Worm (Caenorhabditis elegans): ENCODE data around the gene sws-1.

The sws-1 gene

DNA sequence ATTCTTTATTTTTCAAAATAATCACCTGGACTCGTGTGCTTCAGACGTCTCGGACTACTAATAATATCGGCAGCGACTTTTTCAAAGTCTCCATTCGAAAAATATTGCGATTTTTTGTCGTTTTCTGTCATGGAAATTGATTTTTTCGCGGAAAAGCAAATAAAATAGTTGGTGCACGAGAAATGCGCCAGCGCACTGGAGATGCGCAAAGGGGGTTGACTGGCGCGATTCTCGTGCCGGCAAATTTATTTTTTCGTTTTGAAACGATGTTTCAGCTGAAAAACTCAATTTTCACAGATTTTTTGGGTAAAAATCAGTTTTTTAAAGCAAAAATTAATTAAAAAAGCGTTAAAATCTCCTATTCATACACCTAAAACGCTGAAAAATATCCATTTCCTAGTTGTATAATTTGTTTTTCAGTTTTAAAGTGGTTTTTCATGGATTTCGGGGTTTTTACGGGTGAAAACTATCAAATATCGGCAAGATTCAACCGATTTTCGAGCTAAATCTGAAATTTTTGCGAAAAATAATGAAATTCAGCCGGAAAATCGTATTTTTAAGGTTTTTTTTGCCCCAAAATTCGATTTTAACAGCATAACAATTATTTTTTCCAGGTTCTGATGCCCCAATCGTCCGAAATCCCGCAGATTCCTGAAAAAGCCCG lies 9.1 kb upstream of the sws-1 start, which contains the start of the genes reps-1 and Y39B6A.37 (continued):
- peak; percentile 60 for TF ChIP-seq dmd-6 (GFP tag; IDR thresholded peaks at IDR 0.05)
- TF ChIP-seq sdz-12 (GFP tag; optimal IDR thresholded peaks at IDR 0.05) = no peak
- no peak for TF ChIP-seq Y105C5A.15 (GFP tag; IDR thresholded peaks at IDR 0.05)
- no peak for TF ChIP-seq set-16 (GFP tag; IDR thresholded peaks at IDR 0.05)
- TF ChIP-seq egl-27 (tag; optimal IDR thresholded peaks at IDR 0.05) = no peak
- TF ChIP-seq ztf-7 (tag; optimal IDR thresholded peaks at IDR 0.05) = no peak
- no peak for TF ChIP-seq ces-1 (GFP tag; optimal IDR thresholded peaks at IDR 0.05)
- TF ChIP-seq mdl-1 (tag; optimal IDR thresholded peaks at IDR 0.05) = no peak
- peak; percentile 36 for TF ChIP-seq F37D6.2 (tag; optimal IDR thresholded peaks at IDR 0.05)
- no peak for TF ChIP-seq php-3 (GFP tag; IDR thresholded peaks at IDR 0.05)
- no peak for TF ChIP-seq nhr-76 (tag; optimal IDR thresholded peaks at IDR 0.05)
- TF ChIP-seq duxl-1 (tag; optimal IDR thresholded peaks at IDR 0.05; ENCODE audit: poor library complexity) = peak; percentile 80
- peak; percentile 75 for TF ChIP-seq T26A8.4 (GFP tag; IDR thresholded peaks at IDR 0.05)
- no peak for TF ChIP-seq zfp-2 (tag; optimal IDR thresholded peaks at IDR 0.05)
- no peak for TF ChIP-seq ceh-82 (tag; optimal IDR thresholded peaks at IDR 0.05)
- no peak for TF ChIP-seq unc-39 (tag; optimal IDR thresholded peaks at IDR 0.05)
- TF ChIP-seq mes-2 (tag; optimal IDR thresholded peaks at IDR 0.05; ENCODE audit: poor library complexity, severe bottlenecking) = peak; percentile 84
- peak; percentile 84 for TF ChIP-seq lin-38 (GFP tag; IDR thresholded peaks at IDR 0.05)
- TF ChIP-seq arid-1 (GFP tag; conservative IDR thresholded peaks at IDR 0.05) = 0 out of 2 replicates have a peak, but pooled peaks have one; percentile 16
- TF ChIP-seq mdt-29 (GFP tag; IDR thresholded peaks at IDR 0.05) = no peak
- TF ChIP-seq ama-1 (optimal IDR thresholded peaks at IDR 0.05) = no peak
- peak; percentile 46; the same call in 1 of the 2 replicates for TF ChIP-seq hmg-1.1 (GFP tag; IDR thresholded peaks at IDR 0.05)
- TF ChIP-seq nhr-111 (GFP tag; optimal IDR thresholded peaks at IDR 0.05) = no peak
- peak; percentile 49 for TF ChIP-seq F49E8.2 (tag; optimal IDR thresholded peaks at IDR 0.05; ENCODE audit: borderline replicate concordance)
- TF ChIP-seq daf-19 (GFP tag; conservative IDR thresholded peaks at IDR 0.05) = no peak
- peak; percentile 12 for TF ChIP-seq spr-1 (tag; optimal IDR thresholded peaks at IDR 0.05)
- TF ChIP-seq rbr-2 (tag; optimal IDR thresholded peaks at IDR 0.05) = peak; percentile 67
- no peak for TF ChIP-seq daf-8 (GFP tag; IDR thresholded peaks at IDR 0.05)
- peak; percentile 3 for TF ChIP-seq nhr-6 (tag; optimal IDR thresholded peaks at IDR 0.05)
- TF ChIP-seq nhr-237 (tag; optimal IDR thresholded peaks at IDR 0.05) = no peak
- no peak for TF ChIP-seq ceh-62 (tag; optimal IDR thresholded peaks at IDR 0.05)
- peak in 1 of 2 experiments; percentile 71 for TF ChIP-seq lsy-2 (tag; optimal IDR thresholded peaks at IDR 0.05)
- TF ChIP-seq F10B5.3 (tag; optimal IDR thresholded peaks at IDR 0.05) = peak; percentile 2
- no peak for TF ChIP-seq saeg-2 (GFP tag; IDR thresholded peaks at IDR 0.05)
- peak; percentile 75 for TF ChIP-seq dpl-1 (GFP tag; optimal IDR thresholded peaks at IDR 0.05)
- no peak for TF ChIP-seq ceh-44 (GFP tag; IDR thresholded peaks at IDR 0.05)
- peak; percentile 72 for TF ChIP-seq dve-1 (tag; optimal IDR thresholded peaks at IDR 0.05; ENCODE audit: insufficient read depth)
- no peak for TF ChIP-seq fkh-10 (GFP tag; optimal IDR thresholded peaks at IDR 0.05)
- no peak for TF ChIP-seq ztf-11 (tag; optimal IDR thresholded peaks at IDR 0.05)
- TF ChIP-seq mxl-2 (GFP tag; conservative IDR thresholded peaks at IDR 0.05) = no peak
- no peak for TF ChIP-seq ceh-32 (tag; optimal IDR thresholded peaks at IDR 0.05; ENCODE audit: poor library complexity)
- TF ChIP-seq spr-3 (GFP tag; optimal IDR thresholded peaks at IDR 0.05) = peak; percentile 13
- no peak for TF ChIP-seq fos-1 (tag; optimal IDR thresholded peaks at IDR 0.05)
- peak; percentile 64 for TF ChIP-seq nhr-102 (tag; optimal IDR thresholded peaks at IDR 0.05)
- peak; percentile 38; the same call in 1 of the 2 replicates for TF ChIP-seq pha-4 (GFP tag; IDR thresholded peaks at IDR 0.05)
- TF ChIP-seq pha-4 (tag; optimal IDR thresholded peaks at IDR 0.05) = no peak
- no peak for TF ChIP-seq lim-7 (GFP tag; IDR thresholded peaks at IDR 0.05)
- peak; percentile 68 for TF ChIP-seq aha-1 (tag)
- TF ChIP-seq lin-29 (GFP tag; IDR thresholded peaks at IDR 0.05) = 0 out of 2 replicates have a peak, but pooled peaks have one; percentile 36
- TF ChIP-seq egl-43 (GFP tag; IDR thresholded peaks at IDR 0.05) = no peak
- peak; percentile 77 for TF ChIP-seq mep-1 (tag; optimal IDR thresholded peaks at IDR 0.05)

Data from whole organism, L4 larva.